Worm (Caenorhabditis elegans) whole organism, young adult: Measurements from ENCODE around the gene F56D6.12.

Experiments used
- B0336.3 ChIP-seq: fragments of 200-800 bp; sonication (Bioruptor generic); IDR thresholded peaks from 2 replicates; pipeline ENCODE4 v1.3.6; 2022; ENCODE audit warnings: missing genetic modification characterization, missing compliant biosample characterization
- ama-1 ChIP-seq, 3 experiments: fragments of 150-350 bp in 1 of 3; sonication (generic microtip) in 2 of 3; optimal IDR thresholded peaks; 2 replicates each; lab custom pipeline; 2014 to 2018; ENCODE audit warnings: missing biosample characterization in 2 of 3, missing genetic modification characterization in 2 of 3, missing genetic modification reagents in 2 of 3
- let-526 ChIP-seq: fragments of 200-800 bp; sonication (Bioruptor generic); IDR thresholded peaks from 2 replicates; pipeline ENCODE4 v1.3.6; 2022; ENCODE audit warnings: missing genetic modification reagents, missing genetic modification characterization, missing compliant biosample characterization
- nhr-90 ChIP-seq: sonication (generic microtip); optimal IDR thresholded peaks from 2 replicates; lab custom pipeline; 2016; ENCODE audit warnings: missing genotype, mild to moderate bottlenecking, missing genetic modification characterization, missing compliant biosample characterization
- rcor-1 ChIP-seq: fragments of 200-800 bp; sonication (Bioruptor generic); IDR thresholded peaks from 2 replicates; pipeline ENCODE4 v1.3.6; 2022; ENCODE audit warnings: missing genetic modification reagents, missing genetic modification characterization, missing compliant biosample characterization
- tbx-9 ChIP-seq: sonication (generic microtip); optimal IDR thresholded peaks from 2 replicates; lab custom pipeline; 2016; ENCODE audit warnings: borderline replicate concordance, missing genetic modification characterization, inconsistent platforms, missing compliant biosample characterization
- unc-62 ChIP-seq: fragments of 150-350 bp; optimal IDR thresholded peaks from 2 replicates; lab custom pipeline; 2014; ENCODE audit warnings: missing biosample characterization, missing genetic modification reagents, missing genetic modification characterization

DNA sequence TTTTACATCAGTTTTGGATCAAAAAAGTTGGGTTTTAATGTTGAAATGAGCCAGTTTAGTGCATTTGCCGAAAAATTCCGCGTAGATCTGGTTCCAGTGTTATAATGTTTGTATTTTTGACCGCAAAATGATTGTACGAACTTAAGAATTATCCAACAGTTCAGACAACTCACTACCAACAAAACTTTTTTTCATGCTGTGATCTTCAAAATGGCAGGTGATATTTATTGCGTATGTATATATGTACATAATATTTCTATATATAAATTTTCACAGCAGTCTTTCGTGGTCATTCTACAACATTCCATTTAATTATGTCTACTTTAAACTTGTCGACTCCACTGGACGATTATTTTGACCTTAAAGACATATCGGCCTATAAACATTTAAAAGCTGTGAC is 7.4 kb downstream of the F56D6.12 start, which contains the start of gene srz-20:
- TF ChIP-seq nhr-90 (no peak), let-526 (GFP tag; lab: Robert Waterston, UW) (no peak), B0336.3 (no peak), ama-1 (optimal IDR thresholded peaks at IDR 0.05; lab: Kevin White, UChicago) (no peak), ama-1 (GFP tag; optimal IDR thresholded peaks at IDR 0.05; lab: Kevin White, UChicago) (no peak), tbx-9 (tag; lab: Kevin White, UChicago) (no peak), unc-62 (no peak), rcor-1 (no peak)
